Worm (Caenorhabditis elegans) whole organism, L1 larva: ENCODE data around the gene R03G8.1.
A peak's percentile ranks its signal among the peaks of the same experiment; 100 is the strongest.

Source experiments
- C04F5.9 ChIP-seq: sonication (generic microtip); optimal IDR thresholded peaks from 2 replicates; lab custom pipeline; 2016; ENCODE audit warnings: missing genetic modification characterization, missing compliant biosample characterization
- C34B4.2 ChIP-seq: sonication (generic microtip); optimal IDR thresholded peaks from 2 replicates; lab custom pipeline; 2017; ENCODE audit warnings: mild to moderate bottlenecking, missing genetic modification characterization, missing compliant biosample characterization
- aha-1 ChIP-seq: fragments of 150-350 bp; optimal IDR thresholded peaks from 2 replicates; lab custom pipeline; 2014; ENCODE audit warnings: missing biosample characterization, missing genetic modification characterization
- aly-2 ChIP-seq: fragments of 150-350 bp; optimal IDR thresholded peaks from 2 replicates; lab custom pipeline; 2014; ENCODE audit warnings: missing biosample characterization, missing genetic modification characterization
- ama-1 ChIP-seq: fragments of 150-350 bp; optimal IDR thresholded peaks from 2 replicates; lab custom pipeline; 2014
- ceh-63 ChIP-seq: fragments of 200-800 bp; sonication (Bioruptor generic); optimal IDR thresholded peaks from 2 replicates; lab custom pipeline; 2018; ENCODE audit warnings: mild to moderate bottlenecking, missing genetic modification characterization, missing compliant biosample characterization
- ceh-8 ChIP-seq: fragments of 200-800 bp; sonication (Bioruptor generic); optimal IDR thresholded peaks from 2 replicates; lab custom pipeline; 2018; ENCODE audit warnings: mild to moderate bottlenecking, missing genetic modification characterization, moderate library complexity, missing compliant biosample characterization
- ceh-82 ChIP-seq, 3 experiments: fragments of 150-350 bp in 1 of 3; sonication (generic microtip) in 2 of 3; optimal IDR thresholded peaks; 2 replicates each; lab custom pipeline; 2014 to 2017; ENCODE audit warnings: missing biosample characterization in 3 of 3, missing genetic modification characterization in 3 of 3
- ceh-88 ChIP-seq: fragments of 200-800 bp; sonication (Bioruptor generic); IDR thresholded peaks from 2 replicates; pipeline ENCODE4 v1.3.6; 2022; ENCODE audit warnings: missing genetic modification characterization, missing compliant biosample characterization
- ceh-90 ChIP-seq: sonication (generic microtip); optimal IDR thresholded peaks from 2 replicates; lab custom pipeline; 2016; ENCODE audit warnings: missing genetic modification characterization, missing compliant biosample characterization
- ces-1 ChIP-seq: fragments of 150-350 bp; optimal IDR thresholded peaks from 2 replicates; lab custom pipeline; 2014; ENCODE audit warnings: missing biosample characterization, missing genetic modification reagents, missing genetic modification characterization
- efl-1 ChIP-seq, 4 experiments: fragments of 150-350 bp; optimal IDR thresholded peaks in 3 of 4; peaks in 1 of 4; 1 replicate in 1 of 4; 2 replicates in 3 of 4; lab custom pipeline; 2014; ENCODE audit warnings: missing biosample characterization in 2 of 4, missing genetic modification characterization in 2 of 4, missing genetic modification reagents in 2 of 4
- egl-13 ChIP-seq: sonication (generic microtip); optimal IDR thresholded peaks from 2 replicates; lab custom pipeline; 2016; ENCODE audit warnings: missing genotype, missing genetic modification reagents, missing genetic modification characterization, missing compliant biosample characterization
- egl-27 ChIP-seq, 2 experiments: fragments of 150-350 bp in 1 of 2; sonication (generic microtip); optimal IDR thresholded peaks; 3 replicates each; lab custom pipeline; 2017 to 2018; ENCODE audit warnings: missing biosample characterization in 2 of 2, missing genetic modification characterization in 2 of 2, missing genetic modification reagents in 2 of 2
- elt-3 ChIP-seq, 6 experiments: fragments of 150-350 bp in 1 of 6; sonication (generic microtip); optimal IDR thresholded peaks; 2 replicates each; lab custom pipeline; 2017 to 2018; ENCODE audit warnings: missing biosample characterization in 6 of 6, missing genetic modification characterization in 6 of 6, inconsistent platforms in 1 of 6
- ets-5 ChIP-seq: fragments of 200-800 bp; sonication (Bioruptor generic); IDR thresholded peaks from 2 replicates; pipeline ENCODE4 v1.3.6; 2022; ENCODE audit warnings: missing genetic modification characterization, missing compliant biosample characterization
- fkh-4 ChIP-seq: sonication (generic microtip); optimal IDR thresholded peaks from 2 replicates; lab custom pipeline; 2016; ENCODE audit warnings: missing compliant biosample characterization, missing genetic modification characterization, borderline replicate concordance
- fos-1 ChIP-seq: fragments of 150-350 bp; optimal IDR thresholded peaks from 2 replicates; lab custom pipeline; 2014; ENCODE audit warnings: missing biosample characterization, missing genetic modification characterization
- grh-1 ChIP-seq: fragments of 200-800 bp; sonication (Bioruptor generic); IDR thresholded peaks from 2 replicates; pipeline ENCODE4 v1.3.6; 2022; ENCODE audit warnings: missing genetic modification reagents, missing genetic modification characterization, missing compliant biosample characterization
- hlh-17 ChIP-seq: fragments of 200-800 bp; sonication (Bioruptor generic); optimal IDR thresholded peaks from 2 replicates; lab custom pipeline; 2018; ENCODE audit warnings: missing genetic modification characterization, mild to moderate bottlenecking, missing compliant biosample characterization, moderate library complexity, borderline replicate concordance
- hlh-4 ChIP-seq: sonication (generic microtip); optimal IDR thresholded peaks from 2 replicates; lab custom pipeline; 2016; ENCODE audit warnings: mild to moderate bottlenecking, missing genetic modification characterization, missing compliant biosample characterization
- irx-1 ChIP-seq: sonication (generic microtip); optimal IDR thresholded peaks from 2 replicates; lab custom pipeline; 2016; ENCODE audit warnings: missing genetic modification characterization, missing compliant biosample characterization
- jun-1 ChIP-seq: fragments of 150-350 bp; optimal IDR thresholded peaks from 2 replicates; lab custom pipeline; 2014; ENCODE audit warnings: missing biosample characterization, missing genetic modification reagents, missing genetic modification characterization
- lin-13 ChIP-seq: fragments of 150-350 bp; optimal IDR thresholded peaks from 2 replicates; lab custom pipeline; 2014; ENCODE audit warnings: missing biosample characterization, missing genetic modification reagents, missing genetic modification characterization
- lsy-2 ChIP-seq, 2 experiments: fragments of 150-350 bp; optimal IDR thresholded peaks; 2 replicates each; lab custom pipeline; 2014; ENCODE audit warnings: missing biosample characterization in 2 of 2, missing genetic modification characterization in 2 of 2
- mab-9 ChIP-seq: fragments of 200-800 bp; sonication (Bioruptor generic); IDR thresholded peaks from 2 replicates; pipeline ENCODE4 v1.3.6; 2022; ENCODE audit warnings: missing genetic modification reagents, missing genetic modification characterization, missing compliant biosample characterization
- mdl-1 ChIP-seq, 2 experiments: fragments of 150-350 bp; optimal IDR thresholded peaks; 2 replicates each; lab custom pipeline; 2014 to 2017; ENCODE audit warnings: missing biosample characterization in 2 of 2, missing genetic modification characterization in 2 of 2, inconsistent platforms in 1 of 2
- nhr-11 ChIP-seq: fragments of 150-350 bp; optimal IDR thresholded peaks from 2 replicates; lab custom pipeline; 2014; ENCODE audit warnings: missing biosample characterization, missing genetic modification characterization
- nhr-19 ChIP-seq: fragments of 200-800 bp; sonication (Bioruptor generic); conservative IDR thresholded peaks from 2 replicates; pipeline ENCODE4 v1.3.6; 2022; ENCODE audit warnings: missing genetic modification characterization, missing compliant biosample characterization
- nhr-20 ChIP-seq: sonication (generic microtip); optimal IDR thresholded peaks from 2 replicates; lab custom pipeline; 2016; ENCODE audit warnings: mild to moderate bottlenecking, missing genetic modification characterization, missing compliant biosample characterization
- nhr-237 ChIP-seq: fragments of 150-350 bp; optimal IDR thresholded peaks from 2 replicates; lab custom pipeline; 2014; ENCODE audit warnings: missing biosample characterization, missing genetic modification characterization
- nhr-28 ChIP-seq: fragments of 150-350 bp; optimal IDR thresholded peaks from 2 replicates; lab custom pipeline; 2014; ENCODE audit warnings: missing biosample characterization, missing genetic modification characterization
- nhr-47 ChIP-seq: sonication (generic microtip); optimal IDR thresholded peaks from 2 replicates; lab custom pipeline; 2016; ENCODE audit warnings: mild to moderate bottlenecking, missing genetic modification characterization, moderate library complexity, missing compliant biosample characterization
- nhr-71 ChIP-seq: sonication (generic microtip); optimal IDR thresholded peaks from 2 replicates; lab custom pipeline; 2016; ENCODE audit warnings: mild to moderate bottlenecking, missing genetic modification characterization, moderate library complexity, missing compliant biosample characterization
- nhr-76 ChIP-seq: sonication (generic microtip); optimal IDR thresholded peaks from 2 replicates; lab custom pipeline; 2017; ENCODE audit warnings: missing biosample characterization, missing genetic modification characterization
- nhr-77 ChIP-seq: fragments of 150-350 bp; optimal IDR thresholded peaks from 2 replicates; lab custom pipeline; 2014; ENCODE audit warnings: missing biosample characterization, missing genetic modification characterization
- pag-3 ChIP-seq: sonication (generic microtip); optimal IDR thresholded peaks from 2 replicates; lab custom pipeline; 2017; ENCODE audit warnings: missing genetic modification characterization, mild to moderate bottlenecking, missing compliant biosample characterization, antibody characterized with exemption, borderline replicate concordance; ENCODE audit not compliant: insufficient read depth
- pax-3 ChIP-seq: fragments of 200-800 bp; sonication (Bioruptor generic); optimal IDR thresholded peaks from 2 replicates; lab custom pipeline; 2018; ENCODE audit warnings: mild to moderate bottlenecking, missing genetic modification characterization, moderate library complexity, missing compliant biosample characterization
- snpc-4 ChIP-seq: fragments of 150-350 bp; optimal IDR thresholded peaks from 2 replicates; lab custom pipeline; 2014; ENCODE audit warnings: missing biosample characterization, missing genetic modification characterization
- sox-4 ChIP-seq: sonication (generic microtip); optimal IDR thresholded peaks from 2 replicates; lab custom pipeline; 2016; ENCODE audit warnings: missing genetic modification characterization, missing compliant biosample characterization
- sup-37 ChIP-seq: fragments of 200-800 bp; sonication (Bioruptor generic); optimal IDR thresholded peaks from 2 replicates; lab custom pipeline; 2018; ENCODE audit warnings: mild to moderate bottlenecking, missing genetic modification characterization, missing compliant biosample characterization
- swsn-7 ChIP-seq: sonication (generic microtip); optimal IDR thresholded peaks from 2 replicates; lab custom pipeline; 2016; ENCODE audit warnings: missing genetic modification characterization, missing compliant biosample characterization
- tlp-1 ChIP-seq: fragments of 150-350 bp; optimal IDR thresholded peaks from 2 replicates; lab custom pipeline; 2014; ENCODE audit warnings: missing biosample characterization, missing genetic modification characterization
- unc-98 ChIP-seq: fragments of 200-800 bp; sonication (Bioruptor generic); IDR thresholded peaks from 2 replicates; pipeline ENCODE4 v1.3.6; 2022; ENCODE audit warnings: missing genetic modification characterization, missing compliant biosample characterization
- xbp-1 ChIP-seq: sonication (generic microtip); optimal IDR thresholded peaks from 2 replicates; lab custom pipeline; 2016; ENCODE audit warnings: missing genetic modification characterization, missing compliant biosample characterization
- zag-1 ChIP-seq: fragments of 150-350 bp; optimal IDR thresholded peaks from 2 replicates; lab custom pipeline; 2014; ENCODE audit warnings: missing biosample characterization, missing genetic modification characterization
- ztf-11 ChIP-seq, 2 experiments: sonication (generic microtip); optimal IDR thresholded peaks; 2 replicates each; lab custom pipeline; 2016 to 2017; ENCODE audit warnings: missing genetic modification characterization in 2 of 2, missing biosample characterization in 1 of 2, missing compliant biosample characterization in 1 of 2

R03G8.1 gene

DNA sequence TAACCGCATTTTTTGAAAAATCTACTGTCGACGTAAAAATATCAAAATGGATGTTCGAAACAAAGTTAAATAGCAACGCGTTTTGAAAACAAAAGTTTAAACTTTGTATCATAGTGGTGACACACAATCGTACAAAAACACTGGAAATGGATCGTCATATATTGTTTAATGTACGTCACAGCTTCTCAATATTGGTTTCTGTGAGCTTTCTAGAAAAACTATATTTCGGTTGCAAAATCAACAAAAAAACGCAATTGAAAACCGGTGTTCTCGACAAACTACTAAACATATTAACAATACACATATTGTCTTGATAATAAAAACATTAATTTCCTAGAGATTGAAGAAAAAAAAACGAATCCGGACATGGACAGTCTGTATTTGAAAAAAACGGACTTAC, 16.0 kb downstream of the R03G8.1 start, which contains the start of gene R03G8.6:
TSS of gene R03G8.6 (minus strand) at position 101 of the 400 bp plus-strand sequence.
- TF ChIP-seq nhr-20 (tag; lab: Kevin White, UChicago), result no peak
- no peak for TF ChIP-seq efl-1 (optimal IDR thresholded peaks at IDR 0.05; lab: Kevin White, UChicago)
- TF ChIP-seq efl-1 (GFP tag; optimal IDR thresholded peaks at IDR 0.05 in 1 of 2; lab: Kevin White, UChicago), result peak in 1 of 2 experiments; percentile 46

DNA sequence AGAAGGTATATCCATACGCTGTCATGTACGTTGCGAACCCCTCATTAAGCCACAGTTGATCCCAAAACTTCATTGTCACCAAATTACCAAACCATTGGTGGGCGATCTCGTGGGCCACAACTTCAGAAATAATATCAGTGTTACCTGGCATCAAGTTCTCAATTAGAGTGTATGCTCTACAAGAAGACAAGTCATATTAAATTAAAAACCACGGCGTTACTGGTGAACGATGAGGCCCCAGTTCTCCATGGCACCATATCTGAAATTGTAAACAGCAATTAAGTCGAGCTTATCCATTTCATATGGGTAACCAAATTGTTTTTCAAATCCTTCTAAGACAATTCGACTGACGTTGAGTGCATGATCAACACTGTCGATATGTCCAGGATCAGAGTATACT, 18.5 kb downstream of the R03G8.1 start:
- TF ChIP-seq ces-1 (GFP tag; lab: Kevin White, UChicago) (no peak), ceh-90 (tag; lab: Kevin White, UChicago) (no peak), ceh-82 (tag; optimal IDR thresholded peaks at IDR 0.05; lab: Kevin White, UChicago) (no peak), hlh-17 (GFP tag; lab: Kevin White, UChicago) (no peak), nhr-77 (tag; lab: Kevin White, UChicago) (no peak), ama-1 (lab: Kevin White, UChicago) (no peak), jun-1 (tag; lab: Kevin White, UChicago) (no peak)

DNA sequence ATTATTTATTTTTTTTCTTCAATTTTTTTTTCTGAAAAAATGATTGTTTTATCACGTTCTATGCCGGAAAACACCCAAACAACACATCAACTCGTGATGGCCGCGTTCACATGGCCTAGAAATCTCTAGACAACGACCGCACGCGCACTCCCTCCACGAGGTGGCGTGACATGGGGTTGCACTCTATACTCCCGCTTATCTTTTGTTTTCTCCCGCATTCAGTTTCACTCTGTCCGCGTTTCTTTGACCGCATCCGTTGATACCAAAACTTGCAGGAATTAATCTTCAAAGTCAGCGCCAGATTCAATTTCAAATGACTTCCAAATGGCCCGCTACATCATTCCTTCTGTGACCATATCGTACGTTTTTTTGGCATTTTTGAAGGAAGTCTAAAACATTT, 20.6 kb downstream of the R03G8.1 start, which contains the start of gene F17H10.1:
TSS of gene F17H10.1 (plus strand) at position 276 of the 400 bp plus-strand sequence.
- TF ChIP-seq lsy-2 (tag; optimal IDR thresholded peaks at IDR 0.05; lab: Kevin White, UChicago), result peak in 1 of 2 experiments; percentile 56
- TF ChIP-seq sup-37 (GFP tag; lab: Kevin White, UChicago), result no peak
- TF ChIP-seq jun-1 (tag; lab: Kevin White, UChicago), result no peak
- no peak for TF ChIP-seq hlh-4 (tag; lab: Kevin White, UChicago)
- no peak for TF ChIP-seq fkh-4 (tag; lab: Kevin White, UChicago)
- TF ChIP-seq ces-1 (GFP tag; lab: Kevin White, UChicago), result no peak
- peak; percentile 28 for TF ChIP-seq pag-3 (tag; lab: Kevin White, UChicago)
- TF ChIP-seq nhr-11, result no peak
- TF ChIP-seq nhr-28 (tag; lab: Kevin White, UChicago), result no peak
- TF ChIP-seq efl-1 (optimal IDR thresholded peaks at IDR 0.05; lab: Kevin White, UChicago), result peak in 1 of 2 experiments; percentile 18
- TF ChIP-seq efl-1 (GFP tag; optimal IDR thresholded peaks at IDR 0.05 in 1 of 2; lab: Kevin White, UChicago), result peak; percentile 17 to 89
- no peak for TF ChIP-seq zag-1
- peak; percentile 18 for TF ChIP-seq sox-4 (tag; lab: Kevin White, UChicago)
- no peak for TF ChIP-seq nhr-47 (tag; lab: Kevin White, UChicago)
- TF ChIP-seq C34B4.2, result no peak
- TF ChIP-seq tlp-1, result no peak
- no peak for TF ChIP-seq aha-1
- TF ChIP-seq nhr-237, result no peak
- TF ChIP-seq nhr-76 (tag; lab: Kevin White, UChicago), result no peak
- no peak for TF ChIP-seq aly-2 (tag; lab: Kevin White, UChicago)
- TF ChIP-seq nhr-19 (GFP tag; lab: Robert Waterston, UW), result peak; percentile 84
- peak; percentile 46 for TF ChIP-seq xbp-1 (tag; lab: Kevin White, UChicago)
- TF ChIP-seq unc-98 (GFP tag; lab: Robert Waterston, UW), result no peak
- TF ChIP-seq ceh-82 (tag; optimal IDR thresholded peaks at IDR 0.05; lab: Kevin White, UChicago), result peak in 2 of 3 experiments; percentile 12 to 69
- no peak for TF ChIP-seq mab-9 (GFP tag; lab: Robert Waterston, UW)
- TF ChIP-seq nhr-71 (tag; lab: Kevin White, UChicago), result peak; percentile 92
- peak in 5 of 6 experiments; percentile 30 to 95 (median 65) for TF ChIP-seq elt-3 (tag; optimal IDR thresholded peaks at IDR 0.05; lab: Kevin White, UChicago)
- peak; percentile 58 for TF ChIP-seq swsn-7 (tag; lab: Kevin White, UChicago)
- peak; percentile 33 for TF ChIP-seq irx-1 (tag; lab: Kevin White, UChicago)
- peak; percentile 31 for TF ChIP-seq ceh-90 (tag; lab: Kevin White, UChicago)
- TF ChIP-seq lin-13 (GFP tag; lab: Kevin White, UChicago), result peak; percentile 67
- TF ChIP-seq fos-1 (tag; lab: Kevin White, UChicago), result no peak
- peak; percentile 19 for TF ChIP-seq pax-3 (tag; lab: Kevin White, UChicago)
- TF ChIP-seq grh-1 (GFP tag; lab: Robert Waterston, UW), result no peak
- TF ChIP-seq ceh-8, result no peak
- TF ChIP-seq snpc-4 (tag; lab: Kevin White, UChicago), result peak; percentile 3
- TF ChIP-seq egl-27 (tag; optimal IDR thresholded peaks at IDR 0.05; lab: Kevin White, UChicago), result no peak
- TF ChIP-seq ceh-88 (GFP tag; lab: Robert Waterston, UW), result 0 out of 2 replicates have a peak, but pooled peaks have one; percentile 18
- peak; percentile 28 to 98 for TF ChIP-seq mdl-1 (tag; optimal IDR thresholded peaks at IDR 0.05; lab: Kevin White, UChicago)
- TF ChIP-seq ceh-63 (GFP tag; lab: Kevin White, UChicago), result no peak
- no peak for TF ChIP-seq ztf-11 (tag; optimal IDR thresholded peaks at IDR 0.05; lab: Kevin White, UChicago)
- no peak for TF ChIP-seq ets-5 (GFP tag; lab: Robert Waterston, UW)
- no peak for TF ChIP-seq C04F5.9 (tag; lab: Kevin White, UChicago)
- TF ChIP-seq egl-13, result no peak
